Worm (Caenorhabditis elegans): ENCODE data around the gene C24A3.1.

Gene C24A3.1

DNA sequence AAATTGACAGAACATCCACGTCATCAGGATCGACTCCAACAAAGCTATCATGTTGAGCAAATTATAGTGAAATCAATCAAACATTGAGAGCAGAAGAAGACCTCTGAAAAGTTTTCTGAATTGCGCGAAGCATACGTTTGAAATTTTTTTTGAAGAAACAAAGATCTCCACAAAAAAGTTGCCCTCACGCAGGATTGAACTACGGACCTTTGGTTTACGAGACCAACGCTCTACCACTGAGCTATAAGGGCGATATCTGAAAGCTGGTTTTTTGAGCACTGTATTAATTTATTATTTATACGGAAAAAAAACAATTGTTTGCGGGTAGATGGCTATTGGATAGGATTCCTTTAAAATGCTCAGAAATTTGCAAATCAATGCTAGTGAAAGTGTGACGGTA lies 26.6 kb downstream of the C24A3.1 start:
- TF ChIP-seq elt-1 (tag; optimal IDR thresholded peaks at IDR 0.05; ENCODE audit: borderline replicate concordance, insufficient read depth) = no peak
- no peak for TF ChIP-seq tbx-8 (GFP tag; optimal IDR thresholded peaks at IDR 0.05)
- TF ChIP-seq sem-2 (GFP tag; optimal IDR thresholded peaks at IDR 0.05) = no peak
- no peak for TF ChIP-seq ceh-43 (GFP tag; optimal IDR thresholded peaks at IDR 0.05)
- TF ChIP-seq drap-1 (GFP tag; optimal IDR thresholded peaks at IDR 0.05) = no peak
- TF ChIP-seq lsy-2 (tag; optimal IDR thresholded peaks at IDR 0.05) = no peak
- no peak for TF ChIP-seq ceh-83 (GFP tag; optimal IDR thresholded peaks at IDR 0.05)
- TF ChIP-seq nhr-12 (tag; optimal IDR thresholded peaks at IDR 0.05) = no peak
- TF ChIP-seq mab-5 (tag; optimal IDR thresholded peaks at IDR 0.05) = no peak
- TF ChIP-seq ceh-39 (tag; optimal IDR thresholded peaks at IDR 0.05) = no peak
- no peak for TF ChIP-seq nhr-237 (tag; optimal IDR thresholded peaks at IDR 0.05)
- TF ChIP-seq ces-1 (GFP tag; optimal IDR thresholded peaks at IDR 0.05) = no peak
- no peak for TF ChIP-seq sptf-1 (tag; optimal IDR thresholded peaks at IDR 0.05)
- TF ChIP-seq lin-13 (tag; optimal IDR thresholded peaks at IDR 0.05) = no peak
- no peak for TF ChIP-seq unc-120 (tag; optimal IDR thresholded peaks at IDR 0.05; ENCODE audit: poor library complexity, severe bottlenecking)
- TF ChIP-seq unc-39 (tag; optimal IDR thresholded peaks at IDR 0.05) = no peak
- no peak for TF ChIP-seq mep-1 (tag; optimal IDR thresholded peaks at IDR 0.05)
- no peak for TF ChIP-seq M03D4.4 (tag; optimal IDR thresholded peaks at IDR 0.05)

DNA sequence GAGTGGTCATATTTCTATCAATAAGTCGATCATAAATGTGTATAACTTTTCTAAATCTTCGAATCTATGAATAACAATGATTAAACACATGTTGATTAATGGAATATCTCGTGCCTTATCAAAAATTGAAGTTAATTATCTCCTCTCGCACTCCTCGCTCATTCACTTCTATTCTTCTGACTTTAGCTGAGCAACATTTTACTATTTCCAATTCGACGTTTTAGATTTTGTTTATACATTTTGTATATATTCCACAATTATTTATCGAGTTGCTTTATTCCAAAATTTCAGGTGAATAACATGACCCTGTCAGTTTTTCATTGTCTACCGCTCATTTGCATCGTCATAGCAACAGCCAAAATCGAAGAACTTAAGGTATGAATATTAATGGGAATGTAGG lies 28.4 kb downstream of the C24A3.1 start, which contains the start of gene T25B6.3:
Gene T25B6.3, plus strand, starts transcription at position 301 of the 400 bp plus-strand sequence.
- TF ChIP-seq nhr-237 (tag; optimal IDR thresholded peaks at IDR 0.05) (no peak), cnd-1 (tag; optimal IDR thresholded peaks at IDR 0.05) (no peak), mep-1 (tag; optimal IDR thresholded peaks at IDR 0.05) (no peak), nhr-76 (tag; optimal IDR thresholded peaks at IDR 0.05) (no peak), nhr-2 (tag; optimal IDR thresholded peaks at IDR 0.05) (no peak), sem-2 (GFP tag; optimal IDR thresholded peaks at IDR 0.05) (no peak), pha-4 (tag; optimal IDR thresholded peaks at IDR 0.05) (no peak), sptf-1 (tag; optimal IDR thresholded peaks at IDR 0.05) (no peak), blmp-1 (tag; optimal IDR thresholded peaks at IDR 0.05) (no peak), unc-62 (GFP tag; optimal IDR thresholded peaks at IDR 0.05) (no peak), bed-3 (GFP tag; optimal IDR thresholded peaks at IDR 0.05) (no peak), tbx-8 (GFP tag; optimal IDR thresholded peaks at IDR 0.05) (no peak), ztf-11 (tag; optimal IDR thresholded peaks at IDR 0.05) (no peak), unc-120 (tag; optimal IDR thresholded peaks at IDR 0.05; ENCODE audit: poor library complexity, severe bottlenecking) (no peak), ham-2 (GFP tag; optimal IDR thresholded peaks at IDR 0.05) (no peak), flh-1 (GFP tag; optimal IDR thresholded peaks at IDR 0.05) (no peak), mls-2 (tag; optimal IDR thresholded peaks at IDR 0.05) (no peak), hlh-1 (tag; optimal IDR thresholded peaks at IDR 0.05) (no peak), elt-3 (tag; optimal IDR thresholded peaks at IDR 0.05) (no peak), zip-8 (tag; optimal IDR thresholded peaks at IDR 0.05) (no peak)

DNA sequence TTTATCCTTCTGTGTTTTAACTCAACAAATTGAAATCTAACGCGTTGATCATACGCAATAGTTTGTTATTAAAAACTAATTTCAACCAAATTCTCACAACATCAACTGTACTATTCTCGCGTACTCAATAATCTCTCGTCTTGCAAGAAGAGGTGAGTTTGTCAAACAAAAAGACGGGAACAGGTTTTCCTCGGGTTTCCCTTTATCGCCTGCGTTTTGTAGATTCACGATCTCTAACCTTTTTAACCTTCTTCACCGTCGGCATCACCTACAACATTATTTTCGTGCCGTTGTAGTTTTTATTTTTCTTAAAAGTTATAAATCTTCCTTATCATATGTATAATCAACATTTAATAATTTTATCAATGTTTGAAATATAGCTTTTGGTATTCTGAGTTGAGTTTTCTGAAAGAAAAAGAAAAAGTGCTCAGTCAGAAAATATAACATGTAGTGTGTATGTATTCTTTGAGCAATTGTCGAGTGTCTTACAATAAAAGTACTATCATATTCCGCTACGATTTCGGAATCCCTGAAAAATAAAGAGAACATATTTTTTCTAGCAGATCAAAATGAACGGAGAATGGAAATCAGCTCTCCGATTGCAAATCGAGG lies 30.1 kb downstream of the C24A3.1 start, which contains the start of gene snf-12:
Gene snf-12, plus strand, starts transcription at position 562 of the 612 bp plus-strand sequence.
- no peak for TF ChIP-seq nhr-12 (tag; optimal IDR thresholded peaks at IDR 0.05)
- no peak for TF ChIP-seq ceh-39 (tag; optimal IDR thresholded peaks at IDR 0.05)
- TF ChIP-seq cnd-1 (tag; optimal IDR thresholded peaks at IDR 0.05) = no peak
- TF ChIP-seq zip-8 (tag; optimal IDR thresholded peaks at IDR 0.05) = no peak
- no peak for TF ChIP-seq ham-2 (GFP tag; optimal IDR thresholded peaks at IDR 0.05)

DNA sequence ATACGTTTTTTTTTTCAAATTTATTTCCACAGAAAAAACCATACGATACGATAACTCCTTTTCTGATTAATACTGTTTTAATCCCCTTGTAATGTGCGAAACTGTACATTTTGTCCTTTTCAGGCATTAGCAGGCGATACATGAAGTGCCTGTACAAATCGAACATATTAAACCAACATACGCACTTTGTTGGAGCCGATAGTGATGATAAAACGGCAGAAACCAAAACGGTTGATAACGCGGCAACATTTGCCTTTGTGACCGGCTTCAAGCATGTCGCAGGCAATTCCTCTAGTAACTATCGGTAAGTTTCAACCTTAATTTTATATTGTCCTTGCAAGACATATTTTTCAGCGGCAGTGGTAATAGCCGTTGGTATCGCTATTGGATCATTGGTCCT lies 35.4 kb downstream of the C24A3.1 start, which contains the start of gene nep-22:
Gene nep-22, plus strand, starts transcription at position 245 of the 400 bp plus-strand sequence.
- TF ChIP-seq ztf-11 (tag; optimal IDR thresholded peaks at IDR 0.05) (no peak), nhr-76 (tag; optimal IDR thresholded peaks at IDR 0.05) (no peak)

DNA sequence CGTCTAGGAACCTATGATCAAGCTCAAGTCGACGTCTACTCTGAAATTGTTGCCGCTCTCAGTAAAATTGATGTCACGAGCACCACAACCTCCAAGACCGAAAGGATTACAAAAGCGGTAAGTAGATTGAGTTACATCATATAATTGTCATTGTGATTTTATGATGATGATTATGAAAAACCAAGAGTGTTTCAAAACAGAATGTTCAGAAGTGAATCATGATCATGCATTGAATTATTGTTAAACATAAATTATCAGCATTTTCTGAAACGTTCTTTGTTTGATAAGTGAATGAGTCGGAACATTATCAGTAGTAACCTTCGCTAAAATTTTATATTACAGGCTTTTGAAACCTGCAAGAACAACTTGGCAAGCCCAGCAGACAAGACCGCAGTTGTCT lies 36.3 kb downstream of the C24A3.1 start:
- TF ChIP-seq nhr-12 (tag; optimal IDR thresholded peaks at IDR 0.05) = no peak
- no peak for TF ChIP-seq elt-3 (tag; optimal IDR thresholded peaks at IDR 0.05)
- no peak for TF ChIP-seq ceh-83 (GFP tag; optimal IDR thresholded peaks at IDR 0.05)
- TF ChIP-seq ces-1 (GFP tag; optimal IDR thresholded peaks at IDR 0.05) = no peak
- TF ChIP-seq elt-1 (tag; optimal IDR thresholded peaks at IDR 0.05; ENCODE audit: borderline replicate concordance, insufficient read depth) = no peak
- no peak for TF ChIP-seq cnd-1 (tag; optimal IDR thresholded peaks at IDR 0.05)
- no peak for TF ChIP-seq lsy-2 (tag; optimal IDR thresholded peaks at IDR 0.05)
- TF ChIP-seq sem-2 (GFP tag; optimal IDR thresholded peaks at IDR 0.05) = no peak
- TF ChIP-seq lin-13 (tag; optimal IDR thresholded peaks at IDR 0.05) = no peak
- no peak for TF ChIP-seq nhr-2 (tag; optimal IDR thresholded peaks at IDR 0.05)
- TF ChIP-seq M03D4.4 (tag; optimal IDR thresholded peaks at IDR 0.05) = no peak
- TF ChIP-seq tbx-8 (GFP tag; optimal IDR thresholded peaks at IDR 0.05) = no peak
- no peak for TF ChIP-seq drap-1 (GFP tag; optimal IDR thresholded peaks at IDR 0.05)

Measured in whole organism, mixed stage, embryonic.